Fruit fly (Drosophila melanogaster) whole organism, embryonic: ENCODE data around the gene CG18765.

Experiments
- Bteb2 ChIP-seq: fragments of 200-800 bp; sonication (Bioruptor generic); optimal IDR thresholded peaks from 2 replicates; lab custom pipeline; 2016; ENCODE audit warnings: missing biosample characterization, missing genetic modification characterization
- CG10147 ChIP-seq: fragments of 200-800 bp; sonication (Bioruptor generic); optimal IDR thresholded peaks from 2 replicates; lab custom pipeline; 2019; ENCODE audit warnings: missing biosample characterization, mild to moderate bottlenecking, missing genetic modification characterization, moderate library complexity
- CG12071 ChIP-seq: fragments of 200-800 bp; sonication (Bioruptor generic); optimal IDR thresholded peaks from 3 replicates; lab custom pipeline; 2018; ENCODE audit warnings: missing biosample characterization, mild to moderate bottlenecking, missing genetic modification characterization
- CG13296 ChIP-seq: fragments of 200-800 bp; sonication (Bioruptor generic); optimal IDR thresholded peaks from 3 replicates; lab custom pipeline; 2018; ENCODE audit warnings: missing biosample characterization, mild to moderate bottlenecking, missing genetic modification characterization
- CG18011 ChIP-seq: fragments of 200-800 bp; sonication (Bioruptor generic); optimal IDR thresholded peaks from 2 replicates; lab custom pipeline; 2017; ENCODE audit warnings: missing biosample characterization, missing genetic modification characterization, mild to moderate bottlenecking, moderate library complexity, missing genotype
- CG30020 ChIP-seq: fragments of 200-800 bp; optimal IDR thresholded peaks from 2 replicates; lab custom pipeline; 2019; ENCODE audit warnings: missing biosample characterization, mild to moderate bottlenecking, missing genetic modification characterization, moderate library complexity
- CG32767 ChIP-seq: fragments of 200-800 bp; sonication (Bioruptor generic); IDR thresholded peaks from 2 replicates; pipeline ENCODE4 v1.3.6; 2022; ENCODE audit warnings: missing biosample characterization, missing genetic modification characterization
- CG32772 ChIP-seq: fragments of 200-800 bp; sonication (Bioruptor generic); IDR thresholded peaks from 2 replicates; pipeline ENCODE4 v1.3.6; 2022; ENCODE audit warnings: missing biosample characterization, missing genetic modification characterization
- CG33213 ChIP-seq: fragments of 200-800 bp; sonication (Bioruptor generic); optimal IDR thresholded peaks from 3 replicates; lab custom pipeline; 2016; ENCODE audit warnings: missing biosample characterization, missing genetic modification characterization
- CG34376 ChIP-seq: fragments of 200-800 bp; sonication (Bioruptor generic); optimal IDR thresholded peaks from 2 replicates; lab custom pipeline; 2018; ENCODE audit warnings: missing biosample characterization, mild to moderate bottlenecking, missing genetic modification characterization
- CG7745 ChIP-seq: fragments of 200-800 bp; sonication (Bioruptor generic); optimal IDR thresholded peaks from 2 replicates; lab custom pipeline; 2018; ENCODE audit warnings: missing biosample characterization, mild to moderate bottlenecking, missing genetic modification characterization, moderate library complexity
- CG9437 ChIP-seq: fragments of 200-800 bp; sonication (Bioruptor generic); optimal IDR thresholded peaks from 2 replicates; lab custom pipeline; 2018; ENCODE audit warnings: missing biosample characterization, mild to moderate bottlenecking, missing genetic modification characterization
- D ChIP-seq, 2 experiments: fragments of 200-800 bp in 1 of 2; fragments of >200 bp in 1 of 2; sonication (Bioruptor generic) in 1 of 2; optimal IDR thresholded peaks; 2 replicates in 1 of 2; 3 replicates in 1 of 2; lab custom pipeline; 2017; ENCODE audit warnings: mild to moderate bottlenecking in 1 of 2, missing biosample characterization in 1 of 2, missing genetic modification characterization in 1 of 2, missing genetic modification reagents in 1 of 2
- D19A ChIP-seq: fragments of 200-800 bp; optimal IDR thresholded peaks from 3 replicates; lab custom pipeline; 2019; ENCODE audit warnings: missing biosample characterization, mild to moderate bottlenecking, missing genetic modification characterization, moderate library complexity
- Dp ChIP-seq: fragments of 200-800 bp; sonication (Bioruptor generic); optimal IDR thresholded peaks from 2 replicates; lab custom pipeline; 2018; ENCODE audit warnings: missing biosample characterization, mild to moderate bottlenecking, missing genetic modification characterization, moderate library complexity
- E2f2 ChIP-seq: fragments of 200-800 bp; sonication (Bioruptor generic); IDR thresholded peaks from 2 replicates; pipeline ENCODE4 v1.3.6; 2022; ENCODE audit warnings: missing biosample characterization, missing genetic modification characterization
- GATAe ChIP-seq: fragments of 200-800 bp; sonication (Bioruptor generic); conservative IDR thresholded peaks from 2 replicates; pipeline ENCODE4 v1.3.6; 2022; ENCODE audit warnings: missing biosample characterization, missing genetic modification characterization
- H15 ChIP-seq: fragments of 200-800 bp; sonication (Bioruptor generic); IDR thresholded peaks from 3 replicates; pipeline ENCODE4 v1.3.6; 2022; ENCODE audit warnings: missing biosample characterization, missing genetic modification characterization
- HLH4C ChIP-seq: fragments of 200-800 bp; sonication (Bioruptor generic); IDR thresholded peaks from 3 replicates; pipeline ENCODE4 v1.3.6; 2022; ENCODE audit warnings: missing biosample characterization, missing genetic modification characterization; ENCODE audit not compliant: partially characterized antibody
- Hmx ChIP-seq: fragments of 200-800 bp; sonication (Bioruptor generic); optimal IDR thresholded peaks from 2 replicates; lab custom pipeline; 2016; ENCODE audit warnings: missing biosample characterization, missing genetic modification characterization
- MBD-R2 ChIP-seq: fragments of 200-800 bp; sonication (Bioruptor generic); IDR thresholded peaks from 2 replicates; pipeline ENCODE4 v1.3.6; 2022; ENCODE audit warnings: missing biosample characterization, missing genetic modification characterization
- Nf-YA ChIP-seq: fragments of 200-800 bp; sonication (Bioruptor generic); IDR thresholded peaks from 2 replicates; pipeline ENCODE4 v1.3.6; 2022; ENCODE audit warnings: missing biosample characterization, missing genetic modification characterization
- Ptx1 ChIP-seq: fragments of 200-800 bp; sonication (Bioruptor generic); IDR thresholded peaks from 2 replicates; pipeline ENCODE4 v1.3.6; 2022; ENCODE audit warnings: missing biosample characterization, missing genetic modification characterization
- TFAM ChIP-seq: fragments of 200-800 bp; sonication (Bioruptor generic); optimal IDR thresholded peaks from 2 replicates; lab custom pipeline; 2017; ENCODE audit warnings: missing biosample characterization, missing genetic modification characterization, inconsistent platforms
- Xbp1 ChIP-seq: fragments of 200-800 bp; sonication (Bioruptor generic); optimal IDR thresholded peaks from 3 replicates; lab custom pipeline; 2016; ENCODE audit warnings: missing biosample characterization, mild to moderate bottlenecking, missing genetic modification characterization
- Xrp1 ChIP-seq: fragments of 200-800 bp; sonication (Bioruptor generic); IDR thresholded peaks from 2 replicates; pipeline ENCODE4 v1.3.6; 2022; ENCODE audit warnings: missing biosample characterization, missing genetic modification characterization
- ato ChIP-seq: fragments of 200-800 bp; sonication (Bioruptor generic); IDR thresholded peaks from 2 replicates; pipeline ENCODE4 v1.3.6; 2022; ENCODE audit warnings: missing biosample characterization, missing genetic modification characterization; ENCODE audit not compliant: partially characterized antibody
- bsh ChIP-seq, 2 experiments: fragments of 200-800 bp; sonication (Bioruptor generic); optimal IDR thresholded peaks; 2 replicates each; lab custom pipeline; 2017 to 2018; ENCODE audit warnings: mild to moderate bottlenecking in 2 of 2, missing biosample characterization in 2 of 2, missing genetic modification characterization in 2 of 2, moderate library complexity in 1 of 2
- cas ChIP-seq: fragments of 200-800 bp; sonication (Bioruptor generic); IDR thresholded peaks from 2 replicates; pipeline ENCODE4 v1.3.6; 2022; ENCODE audit warnings: missing biosample characterization, missing genetic modification characterization
- chn ChIP-seq: fragments of 200-800 bp; sonication (Bioruptor generic); optimal IDR thresholded peaks from 2 replicates; lab custom pipeline; 2016; ENCODE audit warnings: missing biosample characterization, missing genetic modification characterization
- crp ChIP-seq, 2 experiments: fragments of 200-800 bp; sonication (Bioruptor generic); optimal IDR thresholded peaks; 2 replicates in 1 of 2; 3 replicates in 1 of 2; lab custom pipeline; 2017; ENCODE audit warnings: missing biosample characterization in 2 of 2, missing genetic modification characterization in 2 of 2, mild to moderate bottlenecking in 1 of 2, moderate library complexity in 1 of 2
- cwo ChIP-seq: fragments of 200-800 bp; sonication (Bioruptor generic); optimal IDR thresholded peaks from 3 replicates; lab custom pipeline; 2017; ENCODE audit warnings: missing biosample characterization, missing genetic modification characterization, mild to moderate bottlenecking, moderate library complexity, missing genetic modification reagents
- dimm ChIP-seq: fragments of 200-800 bp; sonication (Bioruptor generic); IDR thresholded peaks from 2 replicates; pipeline ENCODE4 v1.3.6; 2022; ENCODE audit warnings: missing biosample characterization, missing genetic modification characterization
- ewg ChIP-seq: fragments of 200-800 bp; sonication (Bioruptor generic); optimal IDR thresholded peaks from 3 replicates; lab custom pipeline; 2017; ENCODE audit warnings: mild to moderate bottlenecking, missing biosample characterization, missing genetic modification reagents, missing genetic modification characterization
- exex ChIP-seq: fragments of 200-800 bp; sonication (Bioruptor generic); optimal IDR thresholded peaks from 4 replicates; lab custom pipeline; 2018; ENCODE audit warnings: missing biosample characterization, mild to moderate bottlenecking, missing genetic modification characterization, moderate library complexity
- fd102C ChIP-seq: fragments of 200-800 bp; sonication (Bioruptor generic); optimal IDR thresholded peaks from 2 replicates; lab custom pipeline; 2018; ENCODE audit warnings: missing biosample characterization, mild to moderate bottlenecking, missing genetic modification characterization, moderate library complexity
- fd96Cb ChIP-seq: fragments of 200-800 bp; sonication (Bioruptor generic); optimal IDR thresholded peaks from 2 replicates; lab custom pipeline; 2018; ENCODE audit warnings: missing biosample characterization, mild to moderate bottlenecking, missing genetic modification characterization, moderate library complexity
- fru ChIP-seq: fragments of >200 bp; optimal IDR thresholded peaks from 2 replicates; lab custom pipeline; 2017
- grn ChIP-seq: fragments of 200-800 bp; sonication (Bioruptor generic); optimal IDR thresholded peaks from 3 replicates; lab custom pipeline; 2017; ENCODE audit warnings: missing biosample characterization, missing genetic modification characterization
- gsb-n ChIP-seq: fragments of 200-800 bp; sonication (Bioruptor generic); optimal IDR thresholded peaks from 3 replicates; lab custom pipeline; 2018; ENCODE audit warnings: missing biosample characterization, mild to moderate bottlenecking, missing genetic modification characterization
- insv ChIP-seq, 2 experiments: fragments of 200-800 bp; sonication (Bioruptor generic); optimal IDR thresholded peaks; 3 replicates each; lab custom pipeline; 2016 to 2018; ENCODE audit warnings: missing biosample characterization in 2 of 2, missing genetic modification characterization in 2 of 2
- klu ChIP-seq: fragments of 200-800 bp; sonication (Bioruptor generic); IDR thresholded peaks from 2 replicates; pipeline ENCODE4 v1.3.6; 2022; ENCODE audit warnings: missing biosample characterization, missing genetic modification characterization
- lbe ChIP-seq: fragments of 200-800 bp; sonication (Bioruptor generic); optimal IDR thresholded peaks from 2 replicates; lab custom pipeline; 2016; ENCODE audit warnings: missing biosample characterization, mild to moderate bottlenecking, missing genetic modification characterization
- pan ChIP-seq, 4 experiments: fragments of >200 bp in 3 of 4; fragments of 200-800 bp in 1 of 4; sonication (Bioruptor generic) in 1 of 4; optimal IDR thresholded peaks in 3 of 4; IDR thresholded peaks in 1 of 4; 2 replicates each; pipeline versions ENCODE4 v1.3.6 to Lab custom; 2017 to 2022; ENCODE audit warnings: missing biosample characterization in 2 of 4, missing genetic modification characterization in 2 of 4, mixed read lengths in 1 of 4
- scrt ChIP-seq: fragments of 200-800 bp; sonication (Bioruptor generic); optimal IDR thresholded peaks from 2 replicates; lab custom pipeline; 2018; ENCODE audit warnings: missing biosample characterization, mild to moderate bottlenecking, missing genetic modification characterization, moderate library complexity
- sens ChIP-seq: fragments of 200-800 bp; sonication (Bioruptor generic); peaks from one replicate; lab custom pipeline; 2016; ENCODE audit warnings: missing biosample characterization, missing genetic modification characterization
- so ChIP-seq: fragments of 200-800 bp; sonication (Bioruptor generic); IDR thresholded peaks from 3 replicates; pipeline ENCODE4 v1.3.6; 2022; ENCODE audit warnings: missing biosample characterization, missing genetic modification characterization
- vnd ChIP-seq: fragments of 200-800 bp; sonication (Bioruptor generic); IDR thresholded peaks from 3 replicates; pipeline ENCODE4 v1.3.6; 2022; ENCODE audit warnings: missing biosample characterization, missing genetic modification characterization; ENCODE audit not compliant: partially characterized antibody
- yki ChIP-seq: fragments of >200 bp; optimal IDR thresholded peaks from 3 replicates; lab custom pipeline; 2018
- zen ChIP-seq: fragments of 200-800 bp; sonication (Bioruptor generic); optimal IDR thresholded peaks from 3 replicates; lab custom pipeline; 2018; ENCODE audit warnings: missing biosample characterization, mild to moderate bottlenecking, missing genetic modification characterization, moderate library complexity

The CG18765 gene

DNA sequence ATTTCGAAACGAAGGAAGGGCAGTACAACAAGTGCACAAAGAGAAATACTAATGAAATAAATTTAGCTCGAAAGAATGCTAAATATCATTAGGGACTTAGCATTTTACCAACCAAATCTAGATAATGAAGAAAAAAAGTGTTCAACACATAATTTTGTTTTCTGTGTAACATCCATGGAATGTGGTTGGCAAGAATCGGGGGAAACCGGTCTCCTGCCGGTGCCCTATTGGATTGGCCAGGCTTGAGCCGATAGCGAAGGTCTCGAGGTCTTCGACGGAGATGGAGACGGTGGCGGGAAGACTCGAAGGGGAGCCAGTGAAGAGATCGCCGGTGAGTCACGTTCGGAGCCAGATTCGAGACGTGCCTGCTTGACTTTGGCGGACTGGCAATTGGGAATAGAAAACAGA, 33.8 kb downstream of the CG18765 start (continued):
- TF ChIP-seq Dp (GFP tag; lab: Kevin White, UChicago), result no peak
- TF ChIP-seq lbe, result peak; percentile 81
- TF ChIP-seq GATAe, result no peak
- peak; percentile 64; the same call in 1 of the 2 replicates for TF ChIP-seq Xrp1 (GFP tag; lab: Robert Waterston, UW)
- TF ChIP-seq fru (lab: Kevin White, UChicago), result no peak
- no peak for TF ChIP-seq yki
- TF ChIP-seq CG18011 (GFP tag; lab: Kevin White, UChicago), result no peak
- TF ChIP-seq H15 (GFP tag; lab: Robert Waterston, UW), result no peak
- no peak for TF ChIP-seq CG30020
- TF ChIP-seq CG12071 (GFP tag; lab: Kevin White, UChicago), result no peak
- TF ChIP-seq Hmx (GFP tag; lab: Kevin White, UChicago), result no peak
- no peak for TF ChIP-seq CG32767
- no peak for TF ChIP-seq TFAM (GFP tag; lab: Kevin White, UChicago)
- TF ChIP-seq Xbp1 (GFP tag; lab: Kevin White, UChicago), result peak; percentile 15
- TF ChIP-seq fd102C (GFP tag; lab: Kevin White, UChicago), result no peak
- no peak for TF ChIP-seq CG9437
- 0 out of 2 replicates have a peak, but pooled peaks have one; percentile 17 for TF ChIP-seq Ptx1
- no peak for TF ChIP-seq cas
- peak; percentile 19 for TF ChIP-seq CG10147 (GFP tag; lab: Kevin White, UChicago)
- TF ChIP-seq scrt (GFP tag; lab: Kevin White, UChicago), result peak; percentile 1
- no peak for TF ChIP-seq CG32772 (GFP tag; lab: Robert Waterston, UW)
- TF ChIP-seq HLH4C, result no peak
- TF ChIP-seq zen, result no peak
- TF ChIP-seq exex (tag; lab: Kevin White, UChicago), result no peak
- no peak for TF ChIP-seq CG33213 (GFP tag; lab: Kevin White, UChicago)
- peak; percentile 59 for TF ChIP-seq bsh (GFP tag; optimal IDR thresholded peaks at IDR 0.05; lab: Kevin White, UChicago)
- no peak for TF ChIP-seq dimm (GFP tag; lab: Robert Waterston, UW)
- TF ChIP-seq CG7745 (tag; lab: Kevin White, UChicago), result no peak
- peak; percentile 81 for TF ChIP-seq sens
- TF ChIP-seq cwo (GFP tag; lab: Kevin White, UChicago), result peak; percentile 10
- TF ChIP-seq crp (GFP tag; optimal IDR thresholded peaks at IDR 0.05; lab: Kevin White, UChicago), result no peak
- TF ChIP-seq insv (GFP tag; optimal IDR thresholded peaks at IDR 0.05; lab: Kevin White, UChicago), result no peak
- TF ChIP-seq Nf-YA, result no peak
- no peak for TF ChIP-seq CG13296
- no peak for TF ChIP-seq grn
- no peak for TF ChIP-seq chn (GFP tag; lab: Kevin White, UChicago)
- TF ChIP-seq pan (optimal IDR thresholded peaks at IDR 0.05; lab: Kevin White, UChicago), result no peak
- no peak for TF ChIP-seq pan (GFP tag; optimal IDR thresholded peaks at IDR 0.05 in 1 of 2, IDR thresholded peaks at IDR 0.05 in 1 of 2)
- no peak for TF ChIP-seq ewg
- no peak for TF ChIP-seq fd96Cb (tag; lab: Kevin White, UChicago)
- TF ChIP-seq E2f2 (GFP tag; lab: Robert Waterston, UW), result no peak
- no peak for TF ChIP-seq klu (GFP tag; lab: Robert Waterston, UW)
- TF ChIP-seq D (optimal IDR thresholded peaks at IDR 0.05; lab: Kevin White, UChicago), result no peak
- TF ChIP-seq D (GFP tag; optimal IDR thresholded peaks at IDR 0.05; lab: Kevin White, UChicago), result no peak
- TF ChIP-seq gsb-n (tag; lab: Kevin White, UChicago), result no peak
- TF ChIP-seq vnd (GFP tag; lab: Robert Waterston, UW), result no peak
- TF ChIP-seq D19A, result peak; percentile 10
- TF ChIP-seq ato, result no peak
- no peak for TF ChIP-seq MBD-R2
- TF ChIP-seq Bteb2 (GFP tag; lab: Kevin White, UChicago), result peak; percentile 9
- no peak for TF ChIP-seq CG34376 (GFP tag; lab: Kevin White, UChicago)
- no peak for TF ChIP-seq so (GFP tag; lab: Robert Waterston, UW)
